Worm (Caenorhabditis elegans) whole organism, L3 larva: ENCODE measurements around the gene str-73.

Source experiments
- R02D3.7 ChIP-seq: fragments of 150-350 bp; optimal IDR thresholded peaks from 2 replicates; lab custom pipeline; 2014; ENCODE audit warnings: missing biosample characterization, missing genetic modification characterization
- ZK546.5 ChIP-seq: sonication (generic microtip); optimal IDR thresholded peaks from 2 replicates; lab custom pipeline; 2017; ENCODE audit warnings: missing biosample characterization, missing genetic modification characterization
- aly-2 ChIP-seq: fragments of 150-350 bp; optimal IDR thresholded peaks from 2 replicates; lab custom pipeline; 2014; ENCODE audit warnings: missing biosample characterization, missing genetic modification characterization
- ceh-9 ChIP-seq: sonication (generic microtip); optimal IDR thresholded peaks from 2 replicates; lab custom pipeline; 2018; ENCODE audit warnings: missing biosample characterization, missing genetic modification characterization
- daf-12 ChIP-seq: fragments of 150-350 bp; optimal IDR thresholded peaks from 2 replicates; lab custom pipeline; 2014; ENCODE audit warnings: missing biosample characterization, missing genetic modification reagents, missing genetic modification characterization
- egl-27 ChIP-seq: sonication (generic microtip); optimal IDR thresholded peaks from 4 replicates; lab custom pipeline; 2017; ENCODE audit warnings: missing biosample characterization, missing genetic modification reagents, missing genetic modification characterization
- egl-5 ChIP-seq: fragments of 150-350 bp; optimal IDR thresholded peaks from 2 replicates; lab custom pipeline; 2017; ENCODE audit warnings: missing biosample characterization, missing genetic modification reagents, missing genetic modification characterization, inconsistent platforms
- elt-1 ChIP-seq: fragments of 150-350 bp; optimal IDR thresholded peaks from 2 replicates; lab custom pipeline; 2014; ENCODE audit warnings: missing biosample characterization, missing genetic modification characterization
- elt-3 ChIP-seq, 3 experiments: fragments of 150-350 bp in 1 of 3; sonication (generic microtip) in 2 of 3; optimal IDR thresholded peaks; 2 replicates in 2 of 3; 4 replicates in 1 of 3; lab custom pipeline; 2014 to 2017; ENCODE audit warnings: missing biosample characterization in 3 of 3, missing genetic modification characterization in 3 of 3
- eor-1 ChIP-seq, 2 experiments: fragments of 150-350 bp; optimal IDR thresholded peaks; 2 replicates each; lab custom pipeline; 2014 to 2018; ENCODE audit warnings: missing biosample characterization in 2 of 2, missing genetic modification characterization in 2 of 2
- fkh-10 ChIP-seq: sonication (generic microtip); optimal IDR thresholded peaks from 2 replicates; lab custom pipeline; 2017; ENCODE audit warnings: missing biosample characterization, missing genetic modification reagents, missing genetic modification characterization
- fkh-2 ChIP-seq: fragments of 150-350 bp; optimal IDR thresholded peaks from 2 replicates; lab custom pipeline; 2014; ENCODE audit warnings: missing biosample characterization, missing genetic modification reagents, missing genetic modification characterization
- fos-1 ChIP-seq: fragments of 150-350 bp; optimal IDR thresholded peaks from 2 replicates; lab custom pipeline; 2014; ENCODE audit warnings: missing biosample characterization, missing genetic modification characterization
- lsy-12 ChIP-seq: sonication (generic microtip); optimal IDR thresholded peaks from 2 replicates; lab custom pipeline; 2016; ENCODE audit warnings: mild to moderate bottlenecking, missing genetic modification characterization, missing compliant biosample characterization
- mdl-1 ChIP-seq: fragments of 150-350 bp; optimal IDR thresholded peaks from 2 replicates; lab custom pipeline; 2014; ENCODE audit warnings: missing biosample characterization, missing genetic modification characterization
- mml-1 ChIP-seq: fragments of 150-350 bp; sonication (generic microtip); optimal IDR thresholded peaks from 3 replicates; lab custom pipeline; 2014; ENCODE audit warnings: missing biosample characterization, missing genetic modification characterization
- nfya-1 ChIP-seq: sonication (generic microtip); optimal IDR thresholded peaks from 2 replicates; lab custom pipeline; 2017; ENCODE audit warnings: missing genetic modification characterization, mild to moderate bottlenecking, missing compliant biosample characterization, antibody characterized with exemption, moderate library complexity; ENCODE audit not compliant: insufficient read depth
- nhr-12 ChIP-seq: fragments of 150-350 bp; optimal IDR thresholded peaks from 2 replicates; lab custom pipeline; 2014; ENCODE audit warnings: missing biosample characterization, missing genetic modification characterization
- nhr-25 ChIP-seq: sonication (generic microtip); optimal IDR thresholded peaks from 2 replicates; lab custom pipeline; 2017; ENCODE audit warnings: missing biosample characterization, missing genetic modification characterization
- nhr-28 ChIP-seq: fragments of 150-350 bp; optimal IDR thresholded peaks from 2 replicates; lab custom pipeline; 2014; ENCODE audit warnings: missing biosample characterization, missing genetic modification characterization
- nhr-76 ChIP-seq: fragments of 150-350 bp; sonication (generic microtip); optimal IDR thresholded peaks from 5 replicates; lab custom pipeline; 2014; ENCODE audit warnings: missing biosample characterization, missing genetic modification characterization
- nhr-77 ChIP-seq: fragments of 150-350 bp; optimal IDR thresholded peaks from 2 replicates; lab custom pipeline; 2014; ENCODE audit warnings: missing biosample characterization, missing genetic modification characterization
- pha-4 ChIP-seq: fragments of 150-350 bp; optimal IDR thresholded peaks from 2 replicates; lab custom pipeline; 2014; ENCODE audit warnings: missing biosample characterization, missing genetic modification reagents, missing genetic modification characterization
- pqm-1 ChIP-seq: fragments of 150-350 bp; optimal IDR thresholded peaks from 2 replicates; lab custom pipeline; 2017; ENCODE audit warnings: missing biosample characterization, missing genetic modification characterization, inconsistent platforms
- sea-2 ChIP-seq: fragments of 150-350 bp; sonication (generic microtip); optimal IDR thresholded peaks from 4 replicates; lab custom pipeline; 2014; ENCODE audit warnings: missing biosample characterization, missing genetic modification reagents, missing genetic modification characterization
- skn-1 ChIP-seq: fragments of 150-350 bp; optimal IDR thresholded peaks from 2 replicates; lab custom pipeline; 2014; ENCODE audit warnings: missing biosample characterization, missing genetic modification characterization
- snpc-4 ChIP-seq: fragments of 150-350 bp; optimal IDR thresholded peaks from 2 replicates; lab custom pipeline; 2014; ENCODE audit warnings: missing biosample characterization, missing genetic modification characterization
- tbx-2 ChIP-seq: sonication (generic microtip); optimal IDR thresholded peaks from 2 replicates; lab custom pipeline; 2016; ENCODE audit warnings: mild to moderate bottlenecking, missing genetic modification characterization, missing compliant biosample characterization
- unc-39 ChIP-seq: sonication (generic microtip); optimal IDR thresholded peaks from 4 replicates; lab custom pipeline; 2017; ENCODE audit warnings: missing biosample characterization, missing genetic modification characterization
- unc-62 ChIP-seq: fragments of 150-350 bp; sonication (generic microtip); optimal IDR thresholded peaks from 4 replicates; lab custom pipeline; 2014; ENCODE audit warnings: missing biosample characterization, missing genetic modification reagents, missing genetic modification characterization
- zag-1 ChIP-seq: fragments of 150-350 bp; optimal IDR thresholded peaks from 2 replicates; lab custom pipeline; 2014; ENCODE audit warnings: missing biosample characterization, missing genetic modification characterization
- ztf-11 ChIP-seq: fragments of 150-350 bp; optimal IDR thresholded peaks from 2 replicates; lab custom pipeline; 2014; ENCODE audit warnings: missing biosample characterization, missing genetic modification characterization
- ztf-4 ChIP-seq: fragments of 150-350 bp; optimal IDR thresholded peaks from 2 replicates; lab custom pipeline; 2014; ENCODE audit warnings: missing biosample characterization, missing genetic modification characterization

str-73 gene

ce11 chrV:16460866-16461265, 30.8 kb downstream of the str-73 start, which contains the start of gene srh-142:
Gene srh-142, minus strand, starts transcription at chrV:16460966.
- TF ChIP-seq R02D3.7 (tag; lab: Kevin White, UChicago) (no peak), nhr-25 (tag; lab: Kevin White, UChicago) (no peak), elt-3 (tag; optimal IDR thresholded peaks at IDR 0.05; lab: Kevin White, UChicago) (no peak), nhr-12 (tag; lab: Kevin White, UChicago) (no peak), egl-5 (tag; lab: Kevin White, UChicago) (no peak), nhr-28 (tag; lab: Kevin White, UChicago) (no peak), sea-2 (no peak), fkh-2 (no peak), ceh-9 (no peak)

DNA sequence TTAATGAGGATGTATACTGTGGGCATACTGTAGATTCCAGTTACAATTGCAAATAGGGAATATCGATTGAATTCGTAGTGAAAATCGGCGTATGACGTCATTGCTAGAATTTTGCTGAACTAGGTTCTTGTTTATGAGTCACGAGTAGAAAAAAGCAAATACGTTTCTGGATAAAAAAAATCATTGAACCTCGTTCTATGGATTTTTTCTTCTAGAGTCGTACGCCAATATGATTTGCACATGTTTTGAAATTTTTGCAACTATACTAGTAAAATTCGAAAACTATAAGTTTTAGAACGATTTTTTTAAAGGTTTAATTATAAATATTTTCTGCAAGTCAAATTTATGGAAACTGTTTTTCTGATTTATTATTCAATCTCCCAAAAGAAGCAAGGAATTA, 37.8 kb downstream of the str-73 start, which contains the start of gene sru-44:
Gene sru-44 (minus strand): TSS at position 101 of the 400 bp plus-strand sequence.
- no peak for TF ChIP-seq pha-4 (tag; lab: Kevin White, UChicago)

DNA sequence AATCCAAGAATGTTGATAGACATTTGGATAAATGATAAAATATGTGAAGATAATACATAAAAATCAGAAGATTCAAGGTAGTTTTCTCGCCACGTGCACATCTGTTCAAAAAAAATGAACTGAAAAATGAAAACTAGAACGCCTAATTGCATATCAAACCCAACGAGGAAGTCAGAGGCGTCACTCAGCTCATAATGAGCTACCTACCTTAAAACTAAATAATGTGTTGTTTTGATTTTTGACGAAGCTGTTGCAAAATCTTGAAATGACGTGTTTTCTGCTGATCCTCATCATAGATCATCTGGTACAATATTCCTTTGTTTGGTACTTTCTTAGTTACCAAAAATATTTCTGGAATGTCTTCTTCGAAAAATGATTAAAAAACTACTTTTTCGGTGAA, 40.9 kb downstream of the str-73 start, which contains the start of gene srh-138:
Gene srh-138 (minus strand): TSS at position 101 of the 400 bp plus-strand sequence.
- TF ChIP-seq fos-1 (tag; lab: Kevin White, UChicago) = no peak
- TF ChIP-seq pha-4 (tag; lab: Kevin White, UChicago) = no peak
- TF ChIP-seq mml-1 (tag; lab: Kevin White, UChicago) = no peak
- TF ChIP-seq skn-1 (tag; lab: Kevin White, UChicago) = no peak

DNA sequence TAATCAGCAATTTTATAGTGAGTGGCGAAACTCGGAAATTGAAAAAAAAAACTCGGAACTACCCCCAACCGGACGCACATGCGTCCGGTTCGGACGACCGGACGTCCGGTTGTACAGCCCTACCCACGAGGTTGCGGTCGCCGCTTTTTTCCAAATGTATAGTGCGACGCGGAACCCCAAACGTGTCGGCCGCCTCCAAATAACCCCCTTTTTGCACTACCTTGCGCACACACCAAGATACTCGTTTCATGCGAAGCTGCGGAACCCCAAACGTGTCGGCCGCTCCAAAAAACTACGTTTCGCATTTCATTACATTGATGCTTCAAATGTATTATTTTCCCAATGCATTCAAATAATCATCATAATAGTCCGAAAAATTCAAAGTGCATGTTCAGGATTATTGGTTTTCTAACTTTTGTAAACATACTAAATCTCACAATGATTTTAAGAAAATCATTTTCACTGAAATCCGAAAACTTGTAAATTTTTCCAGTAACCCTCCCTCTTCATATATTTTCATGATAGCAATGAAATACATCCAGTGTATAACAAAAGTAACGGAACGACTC, 42.0 kb downstream of the str-73 start, which contains the start of gene srw-35:
Gene srw-35 (plus strand): TSS at position 519 of the 569 bp plus-strand sequence.
- TF ChIP-seq nhr-76 (tag; lab: Kevin White, UChicago) (no peak), skn-1 (tag; lab: Kevin White, UChicago) (no peak), lsy-12 (tag; lab: Kevin White, UChicago) (no peak), aly-2 (no peak), ztf-11 (tag; lab: Kevin White, UChicago) (no peak), nhr-77 (no peak), nhr-25 (tag; lab: Kevin White, UChicago) (no peak), unc-39 (tag; lab: Kevin White, UChicago) (no peak), sea-2 (no peak), ceh-9 (no peak), unc-62 (GFP tag; lab: Kevin White, UChicago) (no peak), egl-5 (tag; lab: Kevin White, UChicago) (no peak), eor-1 (tag; optimal IDR thresholded peaks at IDR 0.05; lab: Kevin White, UChicago) (no peak), mml-1 (tag; lab: Kevin White, UChicago) (no peak)
- TF ChIP-seq, all 47 proteins: peak for 0

ce11 chrV:16479275-16479674, 49.2 kb downstream of the str-73 start, which contains the start of gene T08G3.11:
Gene T08G3.11, minus strand, starts transcription at chrV:16479375.
- TF ChIP-seq elt-1 (no peak), fkh-2 (no peak), unc-39 (tag; lab: Kevin White, UChicago) (no peak), mdl-1 (tag; lab: Kevin White, UChicago) (no peak), ztf-4 (tag; lab: Kevin White, UChicago) (no peak), daf-12 (tag; lab: Kevin White, UChicago) (no peak), snpc-4 (tag; lab: Kevin White, UChicago) (no peak), sea-2 (no peak), mml-1 (tag; lab: Kevin White, UChicago) (no peak), nhr-28 (tag; lab: Kevin White, UChicago) (no peak), R02D3.7 (tag; lab: Kevin White, UChicago) (no peak), eor-1 (tag; optimal IDR thresholded peaks at IDR 0.05; lab: Kevin White, UChicago) (no peak), egl-27 (tag; lab: Kevin White, UChicago) (no peak), nfya-1 (no peak), lsy-12 (tag; lab: Kevin White, UChicago) (no peak)

DNA sequence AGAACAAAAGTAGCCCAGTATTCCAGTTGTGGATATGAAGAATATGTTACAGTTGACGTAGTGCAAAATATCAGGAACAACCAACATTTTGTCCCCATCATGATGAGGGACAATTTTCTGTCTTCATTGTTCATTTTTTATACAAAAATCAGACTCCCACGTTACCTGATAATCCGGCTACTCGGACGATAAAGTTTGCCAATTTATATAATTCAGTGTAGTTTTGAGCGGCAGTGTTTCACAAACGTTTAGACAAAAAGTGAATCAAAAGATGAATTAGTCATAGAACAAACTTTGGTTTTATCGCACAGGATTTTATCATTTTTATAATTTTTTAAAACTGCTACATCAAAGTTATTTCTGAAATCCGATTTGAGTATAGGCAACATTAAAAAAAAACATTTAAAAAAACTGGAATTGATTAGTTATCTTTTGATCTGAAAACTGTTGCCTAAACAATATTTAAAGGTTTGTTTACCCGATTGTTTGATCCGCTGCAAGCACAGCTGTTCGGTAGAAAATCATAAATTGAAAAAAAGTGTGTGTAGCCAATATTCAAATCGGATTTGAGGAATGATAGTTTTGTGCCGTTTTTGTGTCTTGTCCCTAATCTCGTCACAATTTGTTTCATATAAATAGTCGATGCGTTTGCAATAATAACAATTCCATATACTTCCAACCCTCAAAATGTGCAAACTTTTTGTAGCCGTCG, 51.0 kb downstream of the str-73 start, which contains the start of the genes F57E7.4 and spig-6:
Gene F57E7.4 (minus strand): TSS at position 101 of the 712 bp plus-strand sequence.
Gene spig-6 (plus strand): TSS at position 662 of the 712 bp plus-strand sequence.
- TF ChIP-seq nhr-28 (tag; lab: Kevin White, UChicago) (no peak), ztf-11 (tag; lab: Kevin White, UChicago) (no peak), ZK546.5 (tag; lab: Kevin White, UChicago) (no peak), zag-1 (tag; lab: Kevin White, UChicago) (no peak), fkh-10 (GFP tag; lab: Kevin White, UChicago) (no peak), tbx-2 (tag; lab: Kevin White, UChicago) (no peak), pqm-1 (no peak)
